Fruit fly (Drosophila melanogaster) whole organism, embryonic: Measurements from ENCODE around the gene Pka-C1.
A peak's percentile ranks its signal among the peaks of the same experiment; 100 is the strongest.

Experiments
- BtbVII ChIP-seq: fragments of 200-800 bp; sonication (Bioruptor generic); optimal IDR thresholded peaks from 3 replicates; lab custom pipeline; 2017; ENCODE audit warnings: missing biosample characterization, mild to moderate bottlenecking, missing genetic modification characterization
- CG10274 ChIP-seq: fragments of 200-800 bp; sonication (Bioruptor generic); optimal IDR thresholded peaks from 3 replicates; lab custom pipeline; 2017; ENCODE audit warnings: missing biosample characterization, mild to moderate bottlenecking, missing genetic modification characterization
- CG10321 ChIP-seq: fragments of 200-800 bp; sonication (Bioruptor generic); IDR thresholded peaks from 2 replicates; pipeline ENCODE4 v1.3.6; 2022; ENCODE audit warnings: missing biosample characterization, missing genetic modification characterization
- CG12219 ChIP-seq: fragments of 200-800 bp; sonication (Bioruptor generic); optimal IDR thresholded peaks from 3 replicates; lab custom pipeline; 2018; ENCODE audit warnings: missing biosample characterization, mild to moderate bottlenecking, missing genetic modification characterization
- CG15269 ChIP-seq: fragments of 200-800 bp; sonication (Bioruptor generic); optimal IDR thresholded peaks from 2 replicates; lab custom pipeline; 2018; ENCODE audit warnings: missing biosample characterization, mild to moderate bottlenecking, missing genetic modification characterization, moderate library complexity
- CG1529 ChIP-seq: fragments of 200-800 bp; sonication (Bioruptor generic); optimal IDR thresholded peaks from 3 replicates; lab custom pipeline; 2018; ENCODE audit warnings: missing biosample characterization, missing genetic modification characterization
- CG15514 ChIP-seq: fragments of 200-800 bp; sonication (Bioruptor generic); optimal IDR thresholded peaks from 3 replicates; lab custom pipeline; 2017; ENCODE audit warnings: missing biosample characterization, missing genetic modification characterization, mild to moderate bottlenecking, moderate library complexity, missing genetic modification reagents
- CG32767 ChIP-seq: fragments of 200-800 bp; sonication (Bioruptor generic); IDR thresholded peaks from 2 replicates; pipeline ENCODE4 v1.3.6; 2022; ENCODE audit warnings: missing biosample characterization, missing genetic modification characterization
- CG34376 ChIP-seq: fragments of 200-800 bp; sonication (Bioruptor generic); optimal IDR thresholded peaks from 2 replicates; lab custom pipeline; 2018; ENCODE audit warnings: missing biosample characterization, mild to moderate bottlenecking, missing genetic modification characterization
- CG34422 ChIP-seq: fragments of 200-800 bp; sonication (Bioruptor generic); IDR thresholded peaks from 3 replicates; pipeline ENCODE4 v1.3.6; 2022; ENCODE audit warnings: missing biosample characterization, missing genetic modification characterization
- CG7556 ChIP-seq: fragments of 200-800 bp; sonication (Bioruptor generic); optimal IDR thresholded peaks from 2 replicates; lab custom pipeline; 2017; ENCODE audit warnings: missing biosample characterization, mild to moderate bottlenecking, missing genetic modification characterization
- CG8765 ChIP-seq: fragments of 200-800 bp; sonication (Bioruptor generic); IDR thresholded peaks from 2 replicates; pipeline ENCODE4 v1.3.6; 2022; ENCODE audit warnings: missing biosample characterization, missing genetic modification characterization
- CHES-1-like ChIP-seq: fragments of 200-800 bp; sonication (Bioruptor generic); optimal IDR thresholded peaks from 2 replicates; lab custom pipeline; 2016; ENCODE audit warnings: missing biosample characterization, missing genetic modification characterization
- H15 ChIP-seq: fragments of 200-800 bp; sonication (Bioruptor generic); IDR thresholded peaks from 3 replicates; pipeline ENCODE4 v1.3.6; 2022; ENCODE audit warnings: missing biosample characterization, missing genetic modification characterization
- HHEX ChIP-seq: fragments of 200-800 bp; sonication (Bioruptor generic); optimal IDR thresholded peaks from 3 replicates; lab custom pipeline; 2017; ENCODE audit warnings: missing biosample characterization, mild to moderate bottlenecking, missing genetic modification characterization, missing genetic modification reagents
- HmgZ ChIP-seq: fragments of 200-800 bp; sonication (Bioruptor generic); optimal IDR thresholded peaks from 2 replicates; lab custom pipeline; 2018; ENCODE audit warnings: missing biosample characterization, mild to moderate bottlenecking, missing genetic modification characterization
- Hmr ChIP-seq: fragments of 200-800 bp; sonication (Bioruptor generic); optimal IDR thresholded peaks from 3 replicates; lab custom pipeline; 2017; ENCODE audit warnings: mild to moderate bottlenecking, missing biosample characterization, missing genetic modification reagents, missing genetic modification characterization
- MBD-R2 ChIP-seq: fragments of 200-800 bp; sonication (Bioruptor generic); IDR thresholded peaks from 2 replicates; pipeline ENCODE4 v1.3.6; 2022; ENCODE audit warnings: missing biosample characterization, missing genetic modification characterization
- Optix ChIP-seq: fragments of 200-800 bp; sonication (Bioruptor generic); IDR thresholded peaks from 3 replicates; pipeline ENCODE4 v1.3.6; 2022; ENCODE audit warnings: missing biosample characterization, missing genetic modification characterization
- PHDP ChIP-seq: fragments of 200-800 bp; sonication (Bioruptor generic); optimal IDR thresholded peaks from 3 replicates; lab custom pipeline; 2018; ENCODE audit warnings: missing biosample characterization, mild to moderate bottlenecking, missing genetic modification characterization, moderate library complexity
- Spps ChIP-seq: fragments of 200-800 bp; sonication (Bioruptor generic); optimal IDR thresholded peaks from 2 replicates; lab custom pipeline; 2018; ENCODE audit warnings: missing biosample characterization, mild to moderate bottlenecking, missing genetic modification characterization
- Sry-β ChIP-seq: fragments of 200-800 bp; sonication (Bioruptor generic); optimal IDR thresholded peaks from 2 replicates; lab custom pipeline; 2018; ENCODE audit warnings: missing biosample characterization, mild to moderate bottlenecking, missing genetic modification characterization, moderate library complexity
- Trl ChIP-seq, 3 experiments: fragments of >200 bp in 2 of 3; fragments of 200-800 bp in 1 of 3; sonication (Bioruptor generic) in 1 of 3; optimal IDR thresholded peaks; 2 replicates in 1 of 3; 3 replicates in 2 of 3; lab custom pipeline; 2016 to 2017; ENCODE audit warnings: missing biosample characterization in 1 of 3, missing genetic modification characterization in 1 of 3
- bcd ChIP-seq: fragments of 200-800 bp; sonication (Bioruptor generic); optimal IDR thresholded peaks from 2 replicates; lab custom pipeline; 2017; ENCODE audit warnings: missing biosample characterization, mild to moderate bottlenecking, missing genetic modification characterization
- btn ChIP-seq: fragments of 200-800 bp; sonication (Bioruptor generic); optimal IDR thresholded peaks from 2 replicates; lab custom pipeline; 2016; ENCODE audit warnings: missing biosample characterization, missing genetic modification characterization
- caup ChIP-seq: fragments of 200-800 bp; sonication (Bioruptor generic); optimal IDR thresholded peaks from 3 replicates; lab custom pipeline; 2017; ENCODE audit warnings: missing biosample characterization, mild to moderate bottlenecking, missing genetic modification characterization, moderate library complexity; ENCODE audit not compliant: severe bottlenecking
- chm ChIP-seq: fragments of 200-800 bp; sonication (Bioruptor generic); IDR thresholded peaks from 2 replicates; pipeline ENCODE4 v1.3.6; 2022; ENCODE audit warnings: missing biosample characterization, missing genetic modification characterization
- corto ChIP-seq: fragments of 200-800 bp; sonication (Bioruptor generic); optimal IDR thresholded peaks from 2 replicates; lab custom pipeline; 2016; ENCODE audit warnings: missing biosample characterization, mild to moderate bottlenecking, missing genetic modification characterization, moderate library complexity
- crp ChIP-seq, 2 experiments: fragments of 200-800 bp; sonication (Bioruptor generic); optimal IDR thresholded peaks; 2 replicates in 1 of 2; 3 replicates in 1 of 2; lab custom pipeline; 2017; ENCODE audit warnings: missing biosample characterization in 2 of 2, missing genetic modification characterization in 2 of 2, mild to moderate bottlenecking in 1 of 2, moderate library complexity in 1 of 2
- gro ChIP-seq: fragments of 200-800 bp; sonication (Bioruptor generic); optimal IDR thresholded peaks from 2 replicates; lab custom pipeline; 2016; ENCODE audit warnings: missing biosample characterization, missing genetic modification characterization
- gsb-n ChIP-seq: fragments of 200-800 bp; sonication (Bioruptor generic); optimal IDR thresholded peaks from 3 replicates; lab custom pipeline; 2018; ENCODE audit warnings: missing biosample characterization, mild to moderate bottlenecking, missing genetic modification characterization
- hb ChIP-seq: fragments of 200-800 bp; sonication (Bioruptor generic); IDR thresholded peaks from 3 replicates; pipeline ENCODE4 v1.3.6; 2022; ENCODE audit warnings: missing biosample characterization, missing genetic modification characterization; ENCODE audit not compliant: partially characterized antibody
- hkb ChIP-seq, 2 experiments: fragments of 200-800 bp in 1 of 2; fragments of >200 bp in 1 of 2; sonication (Bioruptor generic) in 1 of 2; IDR thresholded peaks in 1 of 2; optimal IDR thresholded peaks in 1 of 2; 2 replicates each; pipeline versions ENCODE4 v1.3.6 to Lab custom; 2017 to 2022; ENCODE audit warnings: missing biosample characterization in 1 of 2, missing genetic modification characterization in 1 of 2
- insv ChIP-seq, 2 experiments: fragments of 200-800 bp; sonication (Bioruptor generic); optimal IDR thresholded peaks; 3 replicates each; lab custom pipeline; 2016 to 2018; ENCODE audit warnings: missing biosample characterization in 2 of 2, missing genetic modification characterization in 2 of 2
- inv ChIP-seq: fragments of 200-800 bp; sonication (Bioruptor generic); IDR thresholded peaks from 2 replicates; pipeline ENCODE4 v1.3.6; 2022; ENCODE audit warnings: missing biosample characterization, missing genetic modification characterization; ENCODE audit not compliant: partially characterized antibody
- lbe ChIP-seq: fragments of 200-800 bp; sonication (Bioruptor generic); optimal IDR thresholded peaks from 2 replicates; lab custom pipeline; 2016; ENCODE audit warnings: missing biosample characterization, mild to moderate bottlenecking, missing genetic modification characterization
- lola ChIP-seq, 3 experiments: fragments of >200 bp in 2 of 3; fragments of 200-800 bp in 1 of 3; sonication (Bioruptor generic) in 1 of 3; optimal IDR thresholded peaks; 2 replicates each; lab custom pipeline; 2017 to 2019; ENCODE audit warnings: missing biosample characterization in 3 of 3, missing genetic modification characterization in 3 of 3, mild to moderate bottlenecking in 1 of 3, moderate library complexity in 1 of 3
- luna ChIP-seq: fragments of 200-800 bp; sonication (Bioruptor generic); optimal IDR thresholded peaks from 2 replicates; lab custom pipeline; 2016; ENCODE audit warnings: missing biosample characterization, missing genetic modification characterization
- maf-S ChIP-seq: fragments of 200-800 bp; sonication (Bioruptor generic); optimal IDR thresholded peaks from 2 replicates; lab custom pipeline; 2016; ENCODE audit warnings: missing biosample characterization, missing genetic modification characterization
- mirr ChIP-seq: fragments of 200-800 bp; sonication (Bioruptor generic); optimal IDR thresholded peaks from 3 replicates; lab custom pipeline; 2018; ENCODE audit warnings: missing biosample characterization, mild to moderate bottlenecking, missing genetic modification characterization
- pho ChIP-seq: fragments of 200-800 bp; sonication (Bioruptor generic); optimal IDR thresholded peaks from 2 replicates; lab custom pipeline; 2016; ENCODE audit warnings: missing biosample characterization, missing genetic modification characterization
- ranshi ChIP-seq: fragments of 200-800 bp; sonication (Bioruptor generic); IDR thresholded peaks from 2 replicates; pipeline ENCODE4 v1.3.6; 2022; ENCODE audit warnings: missing biosample characterization, missing genetic modification characterization
- schlank ChIP-seq: fragments of 200-800 bp; sonication (Bioruptor generic); optimal IDR thresholded peaks from 2 replicates; lab custom pipeline; 2018; ENCODE audit warnings: missing biosample characterization, mild to moderate bottlenecking, missing genetic modification characterization
- sd ChIP-seq: fragments of 200-800 bp; sonication (Bioruptor generic); optimal IDR thresholded peaks from 3 replicates; lab custom pipeline; 2018; ENCODE audit warnings: missing biosample characterization, mild to moderate bottlenecking, missing genetic modification characterization, moderate library complexity
- so ChIP-seq: fragments of 200-800 bp; sonication (Bioruptor generic); IDR thresholded peaks from 3 replicates; pipeline ENCODE4 v1.3.6; 2022; ENCODE audit warnings: missing biosample characterization, missing genetic modification characterization
- ttk ChIP-seq: fragments of 200-800 bp; sonication (Bioruptor generic); IDR thresholded peaks from 2 replicates; pipeline ENCODE4 v2.1.2; 2022; ENCODE audit warnings: missing biosample characterization, missing genetic modification characterization

Gene Pka-C1

DNA sequence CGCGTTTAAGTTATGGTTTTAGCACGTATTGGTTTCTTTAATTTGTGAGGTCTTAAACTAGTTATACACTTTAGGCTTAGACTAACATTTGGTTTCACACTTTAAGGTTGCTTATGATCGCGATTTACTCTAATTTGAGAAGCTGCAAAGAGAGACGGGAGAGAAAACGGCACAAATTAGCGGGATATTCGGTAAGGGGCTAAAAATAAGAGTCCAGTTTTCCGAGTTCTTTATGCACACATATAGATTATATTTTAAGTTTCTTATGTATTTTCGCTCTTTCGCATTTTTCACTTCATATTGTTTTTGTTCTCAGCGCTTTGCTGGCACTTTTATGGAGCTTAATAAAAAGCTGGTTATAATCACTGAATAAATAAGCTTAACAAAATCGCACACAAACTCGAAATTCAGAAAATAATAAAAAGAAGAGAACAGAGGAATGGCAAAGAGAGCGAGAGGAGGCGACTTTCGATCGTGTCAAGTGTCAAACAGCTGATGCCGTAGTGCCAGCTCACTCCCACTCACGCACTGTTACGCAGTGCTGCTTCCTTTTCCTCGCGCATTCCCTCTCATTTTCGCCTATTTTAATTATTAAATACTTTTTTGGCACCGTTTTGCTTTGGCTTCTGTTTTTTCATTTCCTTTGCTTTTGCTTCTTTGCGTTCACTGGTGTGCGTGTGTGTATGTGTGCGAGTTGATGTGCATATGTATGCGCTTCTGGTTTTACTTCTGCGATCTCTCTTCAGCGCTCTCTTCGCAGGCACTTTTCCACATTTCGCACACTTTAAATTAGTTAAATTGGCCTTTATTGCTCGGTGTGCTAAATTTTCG, 790 bp downstream of the Pka-C1 start (continued):
- TF ChIP-seq maf-S = no peak
- no peak for TF ChIP-seq HHEX
- peak; percentile 88 for TF ChIP-seq CG10321 (GFP tag; lab: Robert Waterston, UW)
- no peak for TF ChIP-seq Spps (tag; lab: Kevin White, UChicago)
- no peak for TF ChIP-seq schlank (tag; lab: Kevin White, UChicago)
- TF ChIP-seq MBD-R2 (GFP tag; lab: Robert Waterston, UW) = no peak
- peak; percentile 14 for TF ChIP-seq mirr (GFP tag; lab: Kevin White, UChicago)
- TF ChIP-seq sd (tag; lab: Kevin White, UChicago) = peak; percentile 74
- no peak for TF ChIP-seq inv (GFP tag; lab: Robert Waterston, UW)
- TF ChIP-seq lbe = peak; percentile 39
- 0 out of 2 replicates have a peak, but pooled peaks have one; percentile 22 for TF ChIP-seq chm (GFP tag; lab: Robert Waterston, UW)
- TF ChIP-seq CG7556 = peak; percentile 1
- TF ChIP-seq HmgZ = peak; percentile 30
- TF ChIP-seq luna (GFP tag; lab: Kevin White, UChicago) = no peak
- no peak for TF ChIP-seq btn (GFP tag; lab: Kevin White, UChicago)
- no peak for TF ChIP-seq CHES-1-like
- peak; percentile 25 to 76 for TF ChIP-seq Trl (optimal IDR thresholded peaks at IDR 0.05; lab: Kevin White, UChicago)
- TF ChIP-seq Trl (GFP tag; optimal IDR thresholded peaks at IDR 0.05; lab: Kevin White, UChicago) = no peak
- TF ChIP-seq pho (GFP tag; lab: Kevin White, UChicago) = no peak
- TF ChIP-seq caup (GFP tag; lab: Kevin White, UChicago) = peak; percentile 22
- TF ChIP-seq gsb-n = no peak
- TF ChIP-seq CG1529 (GFP tag; lab: Kevin White, UChicago) = no peak
- TF ChIP-seq CG34422 = peak; percentile 48; the same call in 1 of the 3 replicates
- TF ChIP-seq Sry-β = no peak
- peak in 1 of 2 experiments; percentile 11 for TF ChIP-seq insv (GFP tag; optimal IDR thresholded peaks at IDR 0.05; lab: Kevin White, UChicago)
- TF ChIP-seq CG15514 (GFP tag; lab: Kevin White, UChicago) = peak; percentile 26
- TF ChIP-seq BtbVII (GFP tag; lab: Kevin White, UChicago) = no peak
- TF ChIP-seq CG34376 (GFP tag; lab: Kevin White, UChicago) = peak; percentile 8
- TF ChIP-seq CG15269 = peak; percentile 0
- TF ChIP-seq bcd (GFP tag; lab: Kevin White, UChicago) = peak; percentile 5
- peak; percentile 40 to 78 for TF ChIP-seq crp (GFP tag; optimal IDR thresholded peaks at IDR 0.05; lab: Kevin White, UChicago)
- no peak for TF ChIP-seq ttk (GFP tag; lab: Robert Waterston, UW)
- peak; percentile 56; the same call in 1 of the 3 replicates for TF ChIP-seq so (GFP tag; lab: Robert Waterston, UW)
- TF ChIP-seq Optix (GFP tag; lab: Robert Waterston, UW) = no peak
- no peak for TF ChIP-seq hb (GFP tag; lab: Robert Waterston, UW)
- peak in 1 of 3 experiments; percentile 29 for TF ChIP-seq lola (GFP tag; optimal IDR thresholded peaks at IDR 0.05; lab: Kevin White, UChicago)
- peak; percentile 13 for TF ChIP-seq PHDP
- TF ChIP-seq CG8765 = no peak
- no peak for TF ChIP-seq ranshi (GFP tag; lab: Robert Waterston, UW)
- peak; percentile 74 for TF ChIP-seq corto (GFP tag; lab: Kevin White, UChicago)
- TF ChIP-seq Hmr = peak; percentile 30
- TF ChIP-seq H15 (GFP tag; lab: Robert Waterston, UW) = no peak
- no peak for TF ChIP-seq hkb (optimal IDR thresholded peaks at IDR 0.05; lab: Kevin White, UChicago)
- TF ChIP-seq hkb (GFP tag; IDR thresholded peaks at IDR 0.05; lab: Robert Waterston, UW) = peak; percentile 18; the same call in 1 of the 2 replicates
- TF ChIP-seq CG32767 = no peak
- TF ChIP-seq CG12219 (GFP tag; lab: Kevin White, UChicago) = no peak
- TF ChIP-seq CG10274 (GFP tag; lab: Kevin White, UChicago) = no peak
- peak; percentile 40 for TF ChIP-seq gro (GFP tag; lab: Kevin White, UChicago)
